Worm (Caenorhabditis elegans) whole organism, L3 larva: Measurements from ENCODE around the gene T20B3.1.

Source experiments
- R02D3.7 ChIP-seq: fragments of 150-350 bp; optimal IDR thresholded peaks from 2 replicates; lab custom pipeline; 2014; ENCODE audit warnings: missing biosample characterization, missing genetic modification characterization
- aly-2 ChIP-seq: fragments of 150-350 bp; optimal IDR thresholded peaks from 2 replicates; lab custom pipeline; 2014; ENCODE audit warnings: missing biosample characterization, missing genetic modification characterization
- ama-1 ChIP-seq: fragments of 150-350 bp; optimal IDR thresholded peaks from 2 replicates; lab custom pipeline; 2018
- ceh-16 ChIP-seq: sonication (generic microtip); optimal IDR thresholded peaks from 2 replicates; lab custom pipeline; 2017; ENCODE audit warnings: missing biosample characterization, missing genetic modification characterization
- ceh-82 ChIP-seq: fragments of 150-350 bp; optimal IDR thresholded peaks from 2 replicates; lab custom pipeline; 2014; ENCODE audit warnings: missing biosample characterization, missing genetic modification characterization
- daf-12 ChIP-seq: fragments of 150-350 bp; optimal IDR thresholded peaks from 2 replicates; lab custom pipeline; 2014; ENCODE audit warnings: missing biosample characterization, missing genetic modification reagents, missing genetic modification characterization
- egl-27 ChIP-seq: sonication (generic microtip); optimal IDR thresholded peaks from 4 replicates; lab custom pipeline; 2017; ENCODE audit warnings: missing biosample characterization, missing genetic modification reagents, missing genetic modification characterization
- egl-5 ChIP-seq: fragments of 150-350 bp; optimal IDR thresholded peaks from 2 replicates; lab custom pipeline; 2017; ENCODE audit warnings: missing biosample characterization, missing genetic modification reagents, missing genetic modification characterization, inconsistent platforms
- elt-1 ChIP-seq: fragments of 150-350 bp; optimal IDR thresholded peaks from 2 replicates; lab custom pipeline; 2014; ENCODE audit warnings: missing biosample characterization, missing genetic modification characterization
- elt-3 ChIP-seq, 3 experiments: fragments of 150-350 bp in 1 of 3; sonication (generic microtip) in 2 of 3; optimal IDR thresholded peaks; 2 replicates in 2 of 3; 4 replicates in 1 of 3; lab custom pipeline; 2014 to 2017; ENCODE audit warnings: missing biosample characterization in 3 of 3, missing genetic modification characterization in 3 of 3
- fkh-2 ChIP-seq: fragments of 150-350 bp; optimal IDR thresholded peaks from 2 replicates; lab custom pipeline; 2014; ENCODE audit warnings: missing biosample characterization, missing genetic modification reagents, missing genetic modification characterization
- hmg-11 ChIP-seq: sonication (generic microtip); optimal IDR thresholded peaks from 2 replicates; lab custom pipeline; 2016; ENCODE audit warnings: missing genetic modification characterization, missing compliant biosample characterization
- jun-1 ChIP-seq: fragments of 150-350 bp; optimal IDR thresholded peaks from 2 replicates; lab custom pipeline; 2014; ENCODE audit warnings: missing biosample characterization, missing genetic modification reagents, missing genetic modification characterization
- lin-39 ChIP-seq: fragments of 150-350 bp; optimal IDR thresholded peaks from 2 replicates; lab custom pipeline; 2018; ENCODE audit warnings: missing biosample characterization, missing genetic modification reagents, missing genetic modification characterization
- lsy-12 ChIP-seq: sonication (generic microtip); optimal IDR thresholded peaks from 2 replicates; lab custom pipeline; 2016; ENCODE audit warnings: mild to moderate bottlenecking, missing genetic modification characterization, missing compliant biosample characterization
- mml-1 ChIP-seq: fragments of 150-350 bp; sonication (generic microtip); optimal IDR thresholded peaks from 3 replicates; lab custom pipeline; 2014; ENCODE audit warnings: missing biosample characterization, missing genetic modification characterization
- nfya-1 ChIP-seq: sonication (generic microtip); optimal IDR thresholded peaks from 2 replicates; lab custom pipeline; 2017; ENCODE audit warnings: missing genetic modification characterization, mild to moderate bottlenecking, missing compliant biosample characterization, antibody characterized with exemption, moderate library complexity; ENCODE audit not compliant: insufficient read depth
- nhr-11 ChIP-seq: fragments of 150-350 bp; optimal IDR thresholded peaks from 2 replicates; lab custom pipeline; 2014; ENCODE audit warnings: missing biosample characterization, missing genetic modification characterization
- nhr-12 ChIP-seq: fragments of 150-350 bp; optimal IDR thresholded peaks from 2 replicates; lab custom pipeline; 2014; ENCODE audit warnings: missing biosample characterization, missing genetic modification characterization
- nhr-23 ChIP-seq: fragments of 150-350 bp; optimal IDR thresholded peaks from 2 replicates; lab custom pipeline; 2014; ENCODE audit warnings: missing biosample characterization, missing genetic modification reagents, missing genetic modification characterization
- nhr-237 ChIP-seq: fragments of 150-350 bp; optimal IDR thresholded peaks from 2 replicates; lab custom pipeline; 2014; ENCODE audit warnings: missing biosample characterization, missing genetic modification characterization
- nhr-28 ChIP-seq: fragments of 150-350 bp; optimal IDR thresholded peaks from 2 replicates; lab custom pipeline; 2014; ENCODE audit warnings: missing biosample characterization, missing genetic modification characterization
- nhr-43 ChIP-seq: sonication (generic microtip); optimal IDR thresholded peaks from 2 replicates; lab custom pipeline; 2016; ENCODE audit warnings: mild to moderate bottlenecking, missing genetic modification characterization, missing compliant biosample characterization; ENCODE audit not compliant: poor library complexity, severe bottlenecking
- nhr-67 ChIP-seq: fragments of 150-350 bp; optimal IDR thresholded peaks from 2 replicates; lab custom pipeline; 2014; ENCODE audit warnings: missing biosample characterization, missing genetic modification characterization
- nhr-76 ChIP-seq: fragments of 150-350 bp; sonication (generic microtip); optimal IDR thresholded peaks from 5 replicates; lab custom pipeline; 2014; ENCODE audit warnings: missing biosample characterization, missing genetic modification characterization
- nhr-77 ChIP-seq: fragments of 150-350 bp; optimal IDR thresholded peaks from 2 replicates; lab custom pipeline; 2014; ENCODE audit warnings: missing biosample characterization, missing genetic modification characterization
- pha-4 ChIP-seq: fragments of 150-350 bp; optimal IDR thresholded peaks from 2 replicates; lab custom pipeline; 2014; ENCODE audit warnings: missing biosample characterization, missing genetic modification reagents, missing genetic modification characterization
- pqm-1 ChIP-seq: fragments of 150-350 bp; optimal IDR thresholded peaks from 2 replicates; lab custom pipeline; 2017; ENCODE audit warnings: missing biosample characterization, missing genetic modification characterization, inconsistent platforms
- sea-2 ChIP-seq: fragments of 150-350 bp; sonication (generic microtip); optimal IDR thresholded peaks from 4 replicates; lab custom pipeline; 2014; ENCODE audit warnings: missing biosample characterization, missing genetic modification reagents, missing genetic modification characterization
- skn-1 ChIP-seq: fragments of 150-350 bp; optimal IDR thresholded peaks from 2 replicates; lab custom pipeline; 2014; ENCODE audit warnings: missing biosample characterization, missing genetic modification characterization
- snpc-4 ChIP-seq: fragments of 150-350 bp; optimal IDR thresholded peaks from 2 replicates; lab custom pipeline; 2014; ENCODE audit warnings: missing biosample characterization, missing genetic modification characterization
- tbx-2 ChIP-seq: sonication (generic microtip); optimal IDR thresholded peaks from 2 replicates; lab custom pipeline; 2016; ENCODE audit warnings: mild to moderate bottlenecking, missing genetic modification characterization, missing compliant biosample characterization
- unc-39 ChIP-seq: sonication (generic microtip); optimal IDR thresholded peaks from 4 replicates; lab custom pipeline; 2017; ENCODE audit warnings: missing biosample characterization, missing genetic modification characterization
- zag-1 ChIP-seq: fragments of 150-350 bp; optimal IDR thresholded peaks from 2 replicates; lab custom pipeline; 2014; ENCODE audit warnings: missing biosample characterization, missing genetic modification characterization
- ztf-11 ChIP-seq: fragments of 150-350 bp; optimal IDR thresholded peaks from 2 replicates; lab custom pipeline; 2014; ENCODE audit warnings: missing biosample characterization, missing genetic modification characterization
- ztf-4 ChIP-seq: fragments of 150-350 bp; optimal IDR thresholded peaks from 2 replicates; lab custom pipeline; 2014; ENCODE audit warnings: missing biosample characterization, missing genetic modification characterization

Gene T20B3.1

DNA sequence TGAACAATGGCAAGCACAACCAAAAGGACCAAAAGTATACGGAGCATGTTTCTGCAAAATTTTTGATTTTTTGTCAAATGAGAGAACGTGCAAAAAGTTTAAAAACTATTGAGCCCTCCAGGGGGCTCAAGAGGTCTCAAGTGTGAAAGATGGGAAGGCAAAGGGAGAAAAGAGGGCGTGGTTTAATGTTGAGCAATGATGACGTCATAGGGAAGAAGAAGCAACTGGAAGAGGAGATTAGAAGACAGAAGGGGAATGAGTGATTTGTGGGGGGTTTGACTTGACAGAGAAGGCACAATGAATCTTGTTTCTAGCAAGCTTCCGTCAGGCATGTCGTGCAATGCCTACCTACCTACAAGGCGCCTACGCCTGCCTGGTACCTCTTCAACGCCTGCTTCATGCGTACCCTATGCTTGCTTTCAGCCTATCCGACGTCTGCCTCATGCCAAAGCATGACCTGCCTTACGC, 5.9 kb downstream of the T20B3.1 start, which contains the start of gene T20B3.14:
Gene T20B3.14 (minus strand): TSS at position 51 of the 468 bp plus-strand sequence.
- TF ChIP-seq snpc-4 (tag; lab: Kevin White, UChicago) (no peak), nhr-77 (tag; lab: Kevin White, UChicago) (no peak), elt-1 (tag; lab: Kevin White, UChicago) (peak; percentile 1), fkh-2 (tag; lab: Kevin White, UChicago) (no peak), lin-39 (peak; percentile 65), sea-2 (GFP tag; lab: Kevin White, UChicago) (no peak)
- TF ChIP-seq, all 47 proteins: peak for 2

DNA sequence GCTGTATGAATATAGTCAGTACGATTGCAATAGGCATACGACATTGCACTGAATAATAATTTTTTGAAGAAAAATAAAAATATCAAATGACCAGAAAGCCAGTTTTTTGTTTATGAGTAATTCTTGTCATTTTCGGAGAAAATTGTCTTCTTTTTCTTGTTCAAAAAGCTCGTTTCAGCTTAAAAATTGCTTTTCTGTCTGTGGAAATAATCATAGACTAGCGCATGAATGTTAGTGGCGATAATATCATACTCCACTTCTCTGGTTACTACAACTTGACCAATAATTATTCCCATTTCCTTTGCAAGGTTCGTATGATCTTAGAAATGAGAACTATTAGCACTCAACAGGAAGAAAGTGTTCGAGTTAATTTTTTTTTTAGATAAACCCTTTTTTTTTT, 12.1 kb downstream of the T20B3.1 start, which contains the start of gene srh-216:
Gene srh-216 (minus strand): TSS at position 101 of the 400 bp plus-strand sequence.
- TF ChIP-seq R02D3.7 (tag; lab: Kevin White, UChicago): no peak
- no peak for TF ChIP-seq pha-4 (tag; lab: Kevin White, UChicago)
- no peak for TF ChIP-seq skn-1 (tag; lab: Kevin White, UChicago)
- TF ChIP-seq nhr-237: no peak
- no peak for TF ChIP-seq daf-12
- TF ChIP-seq egl-27 (tag; lab: Kevin White, UChicago): no peak
- TF ChIP-seq ztf-4 (tag; lab: Kevin White, UChicago): no peak
- no peak for TF ChIP-seq ztf-11
- TF ChIP-seq aly-2: no peak
- no peak for TF ChIP-seq nhr-23 (tag; lab: Kevin White, UChicago)
- no peak for TF ChIP-seq ama-1 (lab: Kevin White, UChicago)
- TF ChIP-seq sea-2 (GFP tag; lab: Kevin White, UChicago): no peak
- no peak for TF ChIP-seq mml-1 (tag; lab: Kevin White, UChicago)
- no peak for TF ChIP-seq elt-3 (tag; optimal IDR thresholded peaks at IDR 0.05; lab: Kevin White, UChicago)
- no peak for TF ChIP-seq lsy-12 (tag; lab: Kevin White, UChicago)
- no peak for TF ChIP-seq nhr-76 (tag; lab: Kevin White, UChicago)

DNA sequence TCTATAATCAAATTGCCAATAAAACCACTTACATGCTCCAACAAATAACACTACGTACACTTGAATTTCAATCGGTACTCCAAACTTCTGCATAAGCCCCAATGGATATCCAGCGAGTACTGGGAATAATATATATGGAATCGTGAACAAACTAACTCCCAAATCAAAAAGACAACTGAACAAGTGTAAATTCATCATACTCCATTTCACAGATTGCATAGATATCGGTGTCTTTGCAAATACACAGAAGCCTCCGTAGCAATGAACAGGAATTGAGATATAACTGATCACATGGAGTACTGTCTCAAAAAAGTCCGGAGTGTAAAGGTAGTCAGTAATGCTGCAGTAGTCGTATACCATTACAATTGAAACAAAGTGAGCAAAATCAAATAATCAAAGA, 14.0 kb downstream of the T20B3.1 start, which contains the start of gene srh-214:
Gene srh-214 (minus strand): TSS at position 360 of the 400 bp plus-strand sequence.
- no peak for TF ChIP-seq ama-1 (lab: Kevin White, UChicago)
- TF ChIP-seq elt-3 (tag; optimal IDR thresholded peaks at IDR 0.05; lab: Kevin White, UChicago): no peak
- TF ChIP-seq pqm-1: no peak
- no peak for TF ChIP-seq hmg-11 (tag; lab: Kevin White, UChicago)
- no peak for TF ChIP-seq ceh-16 (tag; lab: Kevin White, UChicago)
- TF ChIP-seq, all 47 proteins: peak for 0

DNA sequence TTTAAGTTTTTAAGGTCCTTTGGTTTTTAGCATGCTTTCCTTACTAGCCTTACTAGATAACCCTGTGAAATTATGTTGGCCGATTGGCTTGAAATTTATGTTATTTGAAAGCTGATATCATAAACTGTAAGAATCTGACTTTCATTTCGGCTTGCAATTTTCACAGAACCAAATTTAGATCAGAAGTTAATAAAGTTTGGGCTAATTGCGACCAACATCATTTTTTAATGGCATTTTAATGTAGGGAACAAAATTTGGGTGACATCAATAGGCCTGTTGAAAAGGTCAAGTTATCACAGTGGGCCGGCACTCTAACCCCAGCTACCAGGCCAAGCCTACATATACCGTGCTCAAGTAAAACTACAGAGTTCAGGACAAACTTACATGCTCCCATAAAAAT, 15.9 kb downstream of the T20B3.1 start:
- TF ChIP-seq aly-2 (no peak), ztf-11 (no peak), nhr-12 (tag; lab: Kevin White, UChicago) (no peak), jun-1 (tag; lab: Kevin White, UChicago) (no peak), nhr-76 (tag; lab: Kevin White, UChicago) (no peak), nhr-67 (tag; lab: Kevin White, UChicago) (no peak), tbx-2 (tag; lab: Kevin White, UChicago) (no peak), ama-1 (lab: Kevin White, UChicago) (no peak), nhr-28 (no peak), nhr-237 (no peak)

DNA sequence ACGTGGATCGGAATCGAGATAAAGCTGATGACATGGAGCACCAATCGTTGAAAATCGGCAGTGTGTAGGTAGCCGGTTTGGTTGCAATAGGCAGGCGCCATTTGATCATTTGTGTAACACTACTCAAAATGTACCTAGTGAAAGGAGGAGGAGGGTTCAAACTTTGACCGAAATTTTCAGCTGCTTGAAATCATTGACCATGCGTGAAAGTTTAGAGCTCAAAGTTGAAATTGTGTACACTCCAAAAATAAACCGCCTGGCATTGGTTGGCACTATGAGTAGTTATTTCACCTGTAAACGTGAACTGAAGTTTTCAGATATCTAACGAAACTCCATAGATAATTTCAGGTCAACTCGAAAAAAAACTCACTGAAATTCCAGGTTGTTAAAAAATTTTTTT, 16.6 kb downstream of the T20B3.1 start, which contains the start of gene srh-215:
Gene srh-215 (minus strand): TSS at position 101 of the 400 bp plus-strand sequence.
- TF ChIP-seq ceh-82 (tag; lab: Kevin White, UChicago) (no peak), nhr-11 (tag; lab: Kevin White, UChicago) (no peak), nhr-28 (no peak), unc-39 (tag; lab: Kevin White, UChicago) (no peak), hmg-11 (tag; lab: Kevin White, UChicago) (no peak), mml-1 (tag; lab: Kevin White, UChicago) (no peak), nfya-1 (tag; lab: Kevin White, UChicago) (no peak), lsy-12 (tag; lab: Kevin White, UChicago) (no peak), zag-1 (tag; lab: Kevin White, UChicago) (no peak), tbx-2 (tag; lab: Kevin White, UChicago) (no peak), nhr-23 (tag; lab: Kevin White, UChicago) (no peak), egl-5 (tag; lab: Kevin White, UChicago) (no peak), elt-1 (tag; lab: Kevin White, UChicago) (no peak), snpc-4 (tag; lab: Kevin White, UChicago) (no peak), ceh-16 (tag; lab: Kevin White, UChicago) (no peak), sea-2 (GFP tag; lab: Kevin White, UChicago) (no peak), nhr-43 (no peak), ztf-11 (no peak), fkh-2 (tag; lab: Kevin White, UChicago) (no peak)
- TF ChIP-seq, all 47 proteins: peak for 0
